Worm (Caenorhabditis elegans): ENCODE measurements around the gene vab-2.

Gene vab-2

DNA sequence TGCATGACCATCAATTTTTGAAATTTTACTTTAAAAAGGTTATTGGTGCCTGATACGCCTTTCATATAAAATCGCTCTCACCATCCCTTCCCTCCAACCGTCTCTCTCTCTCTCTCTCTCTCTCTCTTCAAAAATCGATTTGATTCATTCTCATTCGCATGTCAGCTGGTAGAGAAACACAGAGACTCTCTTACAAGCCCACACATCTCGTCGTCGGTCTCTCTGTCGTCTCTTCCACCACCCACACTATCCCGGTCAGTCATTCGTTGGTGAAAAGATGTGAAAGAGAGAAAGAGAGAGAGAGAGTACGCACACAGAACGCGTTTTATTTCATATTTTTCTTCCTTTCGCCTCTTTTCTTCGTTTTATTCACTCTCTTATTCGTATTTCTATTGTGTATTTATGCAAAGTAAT lies 24.2 kb downstream of the vab-2 start (continued):
- peak; percentile 39 for TF ChIP-seq egl-27 (tag; optimal IDR thresholded peaks at IDR 0.05)
- peak; percentile 38 to 91 for TF ChIP-seq lsy-2 (tag; optimal IDR thresholded peaks at IDR 0.05)
- no peak for TF ChIP-seq nhr-77 (tag; optimal IDR thresholded peaks at IDR 0.05)
- no peak for TF ChIP-seq nhr-11 (tag; optimal IDR thresholded peaks at IDR 0.05)
- no peak for TF ChIP-seq alr-1 (tag; optimal IDR thresholded peaks at IDR 0.05)
- TF ChIP-seq F13H6.1 (tag; optimal IDR thresholded peaks at IDR 0.05) = peak; percentile 95
- TF ChIP-seq unc-39 (tag; optimal IDR thresholded peaks at IDR 0.05) = no peak

DNA sequence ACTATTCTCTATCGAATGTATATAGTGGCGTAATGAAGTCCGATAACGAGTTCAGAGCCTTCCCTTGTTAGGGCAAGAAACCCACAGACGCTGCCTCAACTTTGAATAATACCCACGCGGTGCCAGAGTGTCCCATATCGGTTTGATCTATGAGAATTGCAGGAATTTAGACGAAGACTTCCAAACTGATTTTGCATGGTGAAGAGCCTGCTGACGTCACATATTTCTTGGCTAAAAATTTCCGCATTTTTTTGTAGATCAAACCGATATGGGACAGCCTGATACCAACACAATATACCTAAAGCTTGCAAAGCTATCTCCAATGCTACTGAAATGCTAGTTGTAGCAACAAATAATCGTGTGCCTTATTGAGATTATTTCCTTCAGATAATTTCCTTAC lies 24.8 kb downstream of the vab-2 start:
- TF ChIP-seq nhr-10 (tag; optimal IDR thresholded peaks at IDR 0.05) (no peak), nhr-237 (tag; optimal IDR thresholded peaks at IDR 0.05) (no peak), nhr-21 (tag; optimal IDR thresholded peaks at IDR 0.05) (no peak), ZK546.5 (tag; optimal IDR thresholded peaks at IDR 0.05) (no peak), unc-39 (tag; optimal IDR thresholded peaks at IDR 0.05) (no peak), aly-2 (tag; optimal IDR thresholded peaks at IDR 0.05) (no peak), C34F6.9 (tag; optimal IDR thresholded peaks at IDR 0.05) (no peak), R02D3.7 (tag; optimal IDR thresholded peaks at IDR 0.05) (no peak), lin-39 (tag; optimal IDR thresholded peaks at IDR 0.05) (no peak), crh-2 (tag; optimal IDR thresholded peaks at IDR 0.05) (no peak), F13H6.1 (tag; optimal IDR thresholded peaks at IDR 0.05) (no peak), nhr-23 (tag; optimal IDR thresholded peaks at IDR 0.05) (no peak), mab-5 (tag; optimal IDR thresholded peaks at IDR 0.05) (no peak)

ce11 chrIV:3740830-3741477 lies 25.7 kb downstream of the vab-2 start, which contains the start of gene nape-1:
Gene nape-1 (minus strand): TSS chrIV:3740880.
- TF ChIP-seq blmp-1 (tag; optimal IDR thresholded peaks at IDR 0.05; ENCODE audit: insufficient read depth) (no peak), nhr-12 (tag; optimal IDR thresholded peaks at IDR 0.05) (no peak), mdl-1 (tag; optimal IDR thresholded peaks at IDR 0.05) (peak in 1 of 2 experiments; percentile 28), crh-2 (tag; optimal IDR thresholded peaks at IDR 0.05) (peak; percentile 52), ztf-11 (tag; optimal IDR thresholded peaks at IDR 0.05) (no peak), nhr-25 (tag; optimal IDR thresholded peaks at IDR 0.05) (no peak), alr-1 (tag; optimal IDR thresholded peaks at IDR 0.05) (no peak), nhr-77 (tag; optimal IDR thresholded peaks at IDR 0.05) (no peak), gmeb-1 (tag; optimal IDR thresholded peaks at IDR 0.05) (peak; percentile 34), ceh-82 (tag; optimal IDR thresholded peaks at IDR 0.05) (no peak), fos-1 (tag; optimal IDR thresholded peaks at IDR 0.05) (peak; percentile 43), sma-9 (GFP tag; optimal IDR thresholded peaks at IDR 0.05) (peak; percentile 4), sma-9 (tag; optimal IDR thresholded peaks at IDR 0.05) (no peak), nhr-6 (tag; optimal IDR thresholded peaks at IDR 0.05) (no peak), unc-62 (GFP tag; optimal IDR thresholded peaks at IDR 0.05) (no peak), lin-11 (tag; optimal IDR thresholded peaks at IDR 0.05) (no peak), lsy-2 (tag; optimal IDR thresholded peaks at IDR 0.05) (peak in 1 of 2 experiments; percentile 28), mbf-1 (tag; optimal IDR thresholded peaks at IDR 0.05) (no peak), elt-3 (tag; optimal IDR thresholded peaks at IDR 0.05) (no peak), dmd-4 (tag; optimal IDR thresholded peaks at IDR 0.05) (no peak), snpc-4 (tag; optimal IDR thresholded peaks at IDR 0.05) (no peak), sma-3 (GFP tag; optimal IDR thresholded peaks at IDR 0.05) (no peak), lin-13 (GFP tag; optimal IDR thresholded peaks at IDR 0.05) (peak; percentile 41), elt-1 (tag; optimal IDR thresholded peaks at IDR 0.05) (no peak), unc-39 (tag; optimal IDR thresholded peaks at IDR 0.05) (no peak), nhr-21 (tag; optimal IDR thresholded peaks at IDR 0.05) (no peak), ZK546.5 (tag; optimal IDR thresholded peaks at IDR 0.05) (no peak), F13H6.1 (tag; optimal IDR thresholded peaks at IDR 0.05) (peak; percentile 68), Y55F3AM.14 (GFP tag; optimal IDR thresholded peaks at IDR 0.05) (no peak), C34F6.9 (tag; optimal IDR thresholded peaks at IDR 0.05) (peak; percentile 46), ama-1 (optimal IDR thresholded peaks at IDR 0.05) (no peak), aly-2 (tag; optimal IDR thresholded peaks at IDR 0.05) (no peak), nhr-129 (tag; optimal IDR thresholded peaks at IDR 0.05) (peak; percentile 74), unc-55 (GFP tag; optimal IDR thresholded peaks at IDR 0.05) (peak; percentile 47), skn-1 (tag; optimal IDR thresholded peaks at IDR 0.05) (no peak)

All from whole organism, L2 larva.